Fruit fly (Drosophila melanogaster) whole organism, embryonic: ENCODE data around the gene dbr.

Source experiments
- Awh ChIP-seq: fragments of 200-800 bp; sonication (Bioruptor generic); IDR thresholded peaks from 2 replicates; pipeline ENCODE4, ENCODE4 v1.3.6; 2022; ENCODE audit warnings: missing biosample characterization, missing genetic modification characterization
- CG10959 ChIP-seq: fragments of 200-800 bp; sonication (Bioruptor generic); IDR thresholded peaks from 2 replicates; pipeline ENCODE4 v1.3.6; 2022; ENCODE audit warnings: missing biosample characterization, missing genetic modification characterization
- CG12659 ChIP-seq: fragments of 200-800 bp; sonication (Bioruptor generic); optimal IDR thresholded peaks from 3 replicates; lab custom pipeline; 2017; ENCODE audit warnings: mild to moderate bottlenecking, missing biosample characterization, missing genetic modification reagents, missing genetic modification characterization
- CG13624 ChIP-seq: fragments of 200-800 bp; sonication (Bioruptor generic); optimal IDR thresholded peaks from 2 replicates; lab custom pipeline; 2016; ENCODE audit warnings: missing biosample characterization, missing genetic modification characterization
- CG14965 ChIP-seq: fragments of 200-800 bp; sonication (Bioruptor generic); optimal IDR thresholded peaks from 2 replicates; lab custom pipeline; 2016; ENCODE audit warnings: missing biosample characterization, missing genetic modification characterization, borderline replicate concordance
- CG15601 ChIP-seq: fragments of 200-800 bp; sonication (Bioruptor generic); optimal IDR thresholded peaks from 3 replicates; lab custom pipeline; 2019; ENCODE audit warnings: missing biosample characterization, mild to moderate bottlenecking, missing genetic modification characterization, moderate library complexity
- CG16815 ChIP-seq: fragments of 200-800 bp; sonication (Bioruptor generic); optimal IDR thresholded peaks from 3 replicates; lab custom pipeline; 2017; ENCODE audit warnings: missing biosample characterization, mild to moderate bottlenecking, missing genetic modification characterization
- CG17361 ChIP-seq: fragments of 200-800 bp; sonication (Bioruptor generic); IDR thresholded peaks from 3 replicates; pipeline ENCODE4 v1.3.6; 2022; ENCODE audit warnings: missing biosample characterization, missing genetic modification characterization
- CG2678 ChIP-seq: fragments of 200-800 bp; sonication (Bioruptor generic); optimal IDR thresholded peaks from 3 replicates; lab custom pipeline; 2019; ENCODE audit warnings: missing biosample characterization, mild to moderate bottlenecking, missing genetic modification characterization, moderate library complexity
- CG33557 ChIP-seq: fragments of 200-800 bp; sonication (Bioruptor generic); optimal IDR thresholded peaks from 2 replicates; lab custom pipeline; 2019; ENCODE audit warnings: missing biosample characterization, mild to moderate bottlenecking, missing genetic modification characterization, moderate library complexity
- CG3726 ChIP-seq: fragments of 200-800 bp; sonication (Bioruptor generic); IDR thresholded peaks from 3 replicates; pipeline ENCODE4, ENCODE4 v1.3.6; 2022; ENCODE audit warnings: missing biosample characterization, missing genetic modification characterization
- CG4328 ChIP-seq: fragments of 200-800 bp; sonication (Bioruptor generic); optimal IDR thresholded peaks from 3 replicates; lab custom pipeline; 2017; ENCODE audit warnings: missing biosample characterization, missing genetic modification reagents, missing genetic modification characterization
- CG4730 ChIP-seq: fragments of 200-800 bp; sonication (Bioruptor generic); IDR thresholded peaks from 2 replicates; pipeline ENCODE4 v1.3.6; 2022; ENCODE audit warnings: missing biosample characterization, missing genetic modification characterization
- CG7786 ChIP-seq: fragments of 200-800 bp; sonication (Bioruptor generic); optimal IDR thresholded peaks from 2 replicates; lab custom pipeline; 2016; ENCODE audit warnings: missing biosample characterization, missing genetic modification characterization
- CkIIα-i1 ChIP-seq: fragments of 200-800 bp; sonication (Bioruptor generic); IDR thresholded peaks from 2 replicates; pipeline ENCODE4 v1.3.6; 2022; ENCODE audit warnings: missing biosample characterization, missing genetic modification characterization
- D ChIP-seq, 2 experiments: fragments of 200-800 bp in 1 of 2; fragments of >200 bp in 1 of 2; sonication (Bioruptor generic) in 1 of 2; optimal IDR thresholded peaks; 2 replicates in 1 of 2; 3 replicates in 1 of 2; lab custom pipeline; 2017; ENCODE audit warnings: mild to moderate bottlenecking in 1 of 2, missing biosample characterization in 1 of 2, missing genetic modification characterization in 1 of 2, missing genetic modification reagents in 1 of 2
- Dad ChIP-seq: fragments of 200-800 bp; sonication (Bioruptor generic); optimal IDR thresholded peaks from 3 replicates; lab custom pipeline; 2016; ENCODE audit warnings: missing biosample characterization, missing genetic modification characterization
- Doc3 ChIP-seq: fragments of 200-800 bp; sonication (Bioruptor generic); IDR thresholded peaks from 3 replicates; pipeline ENCODE4 v1.3.6; 2022; ENCODE audit warnings: missing biosample characterization, missing genetic modification characterization; ENCODE audit not compliant: partially characterized antibody
- ERR ChIP-seq: fragments of 200-800 bp; sonication (Bioruptor generic); optimal IDR thresholded peaks from 2 replicates; lab custom pipeline; 2016; ENCODE audit warnings: missing biosample characterization, missing genetic modification characterization
- Ets97D ChIP-seq: fragments of 200-800 bp; sonication (Bioruptor generic); optimal IDR thresholded peaks from 3 replicates; lab custom pipeline; 2016; ENCODE audit warnings: missing biosample characterization, missing genetic modification characterization
- H15 ChIP-seq: fragments of 200-800 bp; sonication (Bioruptor generic); IDR thresholded peaks from 3 replicates; pipeline ENCODE4 v1.3.6; 2022; ENCODE audit warnings: missing biosample characterization, missing genetic modification characterization
- HmgZ ChIP-seq: fragments of 200-800 bp; sonication (Bioruptor generic); optimal IDR thresholded peaks from 2 replicates; lab custom pipeline; 2018; ENCODE audit warnings: missing biosample characterization, mild to moderate bottlenecking, missing genetic modification characterization
- Jarid2 ChIP-seq: fragments of 200-800 bp; sonication (Bioruptor generic); optimal IDR thresholded peaks from 3 replicates; lab custom pipeline; 2017; ENCODE audit warnings: mild to moderate bottlenecking, missing biosample characterization, missing genetic modification reagents, missing genetic modification characterization
- Mad ChIP-seq: fragments of 200-800 bp; sonication (Bioruptor generic); optimal IDR thresholded peaks from 2 replicates; lab custom pipeline; 2016; ENCODE audit warnings: missing biosample characterization, missing genetic modification characterization
- NC2β ChIP-seq: fragments of 200-800 bp; sonication (Bioruptor generic); optimal IDR thresholded peaks from 2 replicates; lab custom pipeline; 2016; ENCODE audit warnings: missing biosample characterization, missing genetic modification characterization
- Poxn ChIP-seq: fragments of 200-800 bp; sonication (Bioruptor generic); IDR thresholded peaks from 2 replicates; pipeline ENCODE4 v1.3.6; 2022; ENCODE audit warnings: missing biosample characterization, missing genetic modification characterization
- Sox102F ChIP-seq: fragments of 200-800 bp; sonication (Bioruptor generic); optimal IDR thresholded peaks from 2 replicates; lab custom pipeline; 2018; ENCODE audit warnings: missing biosample characterization, mild to moderate bottlenecking, missing genetic modification characterization, moderate library complexity
- Sry-β ChIP-seq: fragments of 200-800 bp; sonication (Bioruptor generic); optimal IDR thresholded peaks from 2 replicates; lab custom pipeline; 2018; ENCODE audit warnings: missing biosample characterization, mild to moderate bottlenecking, missing genetic modification characterization, moderate library complexity
- Taf1 ChIP-seq: fragments of 200-800 bp; sonication (Bioruptor generic); IDR thresholded peaks from 2 replicates; pipeline ENCODE4 v1.3.6; 2022; ENCODE audit warnings: missing biosample characterization, missing genetic modification characterization
- Usf ChIP-seq: fragments of 200-800 bp; sonication (Bioruptor generic); optimal IDR thresholded peaks from 2 replicates; lab custom pipeline; 2017; ENCODE audit warnings: missing genotype, missing biosample characterization, missing genetic modification characterization
- ac ChIP-seq: fragments of 200-800 bp; sonication (Bioruptor generic); optimal IDR thresholded peaks from 3 replicates; lab custom pipeline; 2017; ENCODE audit warnings: missing biosample characterization, mild to moderate bottlenecking, missing genetic modification characterization
- ato ChIP-seq: fragments of 200-800 bp; sonication (Bioruptor generic); IDR thresholded peaks from 2 replicates; pipeline ENCODE4 v1.3.6; 2022; ENCODE audit warnings: missing biosample characterization, missing genetic modification characterization; ENCODE audit not compliant: partially characterized antibody
- bcd ChIP-seq: fragments of 200-800 bp; sonication (Bioruptor generic); optimal IDR thresholded peaks from 2 replicates; lab custom pipeline; 2017; ENCODE audit warnings: missing biosample characterization, mild to moderate bottlenecking, missing genetic modification characterization
- cas ChIP-seq: fragments of 200-800 bp; sonication (Bioruptor generic); IDR thresholded peaks from 2 replicates; pipeline ENCODE4 v1.3.6; 2022; ENCODE audit warnings: missing biosample characterization, missing genetic modification characterization
- cato ChIP-seq: fragments of 200-800 bp; sonication (Bioruptor generic); optimal IDR thresholded peaks from 2 replicates; lab custom pipeline; 2016; ENCODE audit warnings: missing biosample characterization, missing genetic modification characterization, borderline replicate concordance
- dan ChIP-seq: fragments of 200-800 bp; sonication (Bioruptor generic); IDR thresholded peaks from 2 replicates; pipeline ENCODE4 v1.3.6; 2022; ENCODE audit warnings: missing biosample characterization, missing genetic modification characterization
- dysf ChIP-seq: fragments of 200-800 bp; sonication (Bioruptor generic); IDR thresholded peaks from 3 replicates; pipeline ENCODE4 v1.3.6; 2022; ENCODE audit warnings: missing biosample characterization, missing genetic modification characterization
- en ChIP-seq: fragments of 200-800 bp; sonication (Bioruptor generic); optimal IDR thresholded peaks from 2 replicates; lab custom pipeline; 2016; ENCODE audit warnings: missing biosample characterization, missing genetic modification characterization
- gsb ChIP-seq: fragments of 200-800 bp; sonication (Bioruptor generic); IDR thresholded peaks from 2 replicates; pipeline ENCODE4 v1.3.6; 2022; ENCODE audit warnings: missing biosample characterization, missing genetic modification characterization
- jumu ChIP-seq: fragments of 200-800 bp; sonication (Bioruptor generic); optimal IDR thresholded peaks from 3 replicates; lab custom pipeline; 2016; ENCODE audit warnings: missing biosample characterization, missing genetic modification characterization
- klu ChIP-seq: fragments of 200-800 bp; sonication (Bioruptor generic); IDR thresholded peaks from 2 replicates; pipeline ENCODE4 v1.3.6; 2022; ENCODE audit warnings: missing biosample characterization, missing genetic modification characterization
- lab ChIP-seq: fragments of 200-800 bp; sonication (Bioruptor generic); optimal IDR thresholded peaks from 3 replicates; lab custom pipeline; 2017; ENCODE audit warnings: missing biosample characterization, missing genetic modification characterization, mild to moderate bottlenecking, moderate library complexity, missing genetic modification reagents
- oc ChIP-seq: fragments of 200-800 bp; sonication (Bioruptor generic); optimal IDR thresholded peaks from 2 replicates; lab custom pipeline; 2018; ENCODE audit warnings: missing biosample characterization, mild to moderate bottlenecking, missing genetic modification characterization, moderate library complexity
- pros ChIP-seq: fragments of 200-800 bp; sonication (Bioruptor generic); optimal IDR thresholded peaks from 3 replicates; lab custom pipeline; 2019; ENCODE audit warnings: missing biosample characterization, mild to moderate bottlenecking, missing genetic modification characterization, moderate library complexity
- sd ChIP-seq: fragments of 200-800 bp; sonication (Bioruptor generic); optimal IDR thresholded peaks from 3 replicates; lab custom pipeline; 2018; ENCODE audit warnings: missing biosample characterization, mild to moderate bottlenecking, missing genetic modification characterization, moderate library complexity
- sob ChIP-seq: fragments of 200-800 bp; sonication (Bioruptor generic); IDR thresholded peaks from 2 replicates; pipeline ENCODE4 v1.3.6; 2022; ENCODE audit warnings: missing biosample characterization, missing genetic modification characterization
- tin ChIP-seq: fragments of 200-800 bp; sonication (Bioruptor generic); optimal IDR thresholded peaks from 3 replicates; lab custom pipeline; 2016; ENCODE audit warnings: missing biosample characterization, missing genetic modification characterization
- tna ChIP-seq: fragments of 200-800 bp; sonication (Bioruptor generic); IDR thresholded peaks from 2 replicates; pipeline ENCODE4 v1.3.6; 2022; ENCODE audit warnings: missing biosample characterization, missing genetic modification characterization; ENCODE audit not compliant: partially characterized antibody
- usp ChIP-seq: fragments of >200 bp; optimal IDR thresholded peaks from 2 replicates; lab custom pipeline; 2017; ENCODE audit warnings: missing biosample characterization, missing genetic modification characterization

Gene dbr

dm6 chr2L:107476-108436 lies 41.5 kb downstream of the dbr start (continued):
- TF ChIP-seq Poxn (GFP tag; lab: Robert Waterston, UW) (no peak), D (optimal IDR thresholded peaks at IDR 0.05; lab: Kevin White, UChicago) (no peak), D (GFP tag; optimal IDR thresholded peaks at IDR 0.05; lab: Kevin White, UChicago) (no peak), sd (no peak), CkIIα-i1 (GFP tag; lab: Robert Waterston, UW) (no peak), HmgZ (tag; lab: Kevin White, UChicago) (no peak), NC2β (GFP tag; lab: Kevin White, UChicago) (no peak), tna (GFP tag; lab: Robert Waterston, UW) (no peak), ERR (GFP tag; lab: Kevin White, UChicago) (no peak), Sry-β (GFP tag; lab: Kevin White, UChicago) (peak; percentile 55), Mad (no peak), Dad (no peak), klu (GFP tag; lab: Robert Waterston, UW) (no peak), CG12659 (no peak), CG10959 (GFP tag; lab: Robert Waterston, UW) (no peak), lab (GFP tag; lab: Kevin White, UChicago) (no peak), cato (GFP tag; lab: Kevin White, UChicago) (no peak), CG4328 (GFP tag; lab: Kevin White, UChicago) (no peak), CG4730 (GFP tag; lab: Robert Waterston, UW) (no peak), sob (GFP tag; lab: Robert Waterston, UW) (peak; percentile 43; the same call in 1 of the 2 replicates), jumu (no peak), ato (no peak), Jarid2 (GFP tag; lab: Kevin White, UChicago) (peak; percentile 0), Doc3 (GFP tag; lab: Robert Waterston, UW) (no peak), ac (GFP tag; lab: Kevin White, UChicago) (no peak), CG15601 (tag; lab: Kevin White, UChicago) (peak; percentile 17), Sox102F (no peak), oc (tag; lab: Kevin White, UChicago) (no peak), CG3726 (GFP tag; lab: Robert Waterston, UW) (no peak), pros (GFP tag; lab: Kevin White, UChicago) (peak; percentile 82), cas (GFP tag; lab: Robert Waterston, UW) (0 out of 2 replicates have a peak, but pooled peaks have one; percentile 11), gsb (GFP tag; lab: Robert Waterston, UW) (no peak), CG16815 (no peak), H15 (GFP tag; lab: Robert Waterston, UW) (no peak), en (GFP tag; lab: Kevin White, UChicago) (peak; percentile 32), CG2678 (tag; lab: Kevin White, UChicago) (no peak), Ets97D (GFP tag; lab: Kevin White, UChicago) (peak; percentile 24), CG13624 (GFP tag; lab: Kevin White, UChicago) (peak; percentile 33), dan (no peak), CG17361 (GFP tag; lab: Robert Waterston, UW) (no peak), bcd (no peak), CG14965 (GFP tag; lab: Kevin White, UChicago) (no peak), Taf1 (GFP tag; lab: Robert Waterston, UW) (no peak), usp (GFP tag; lab: Kevin White, UChicago) (no peak), CG7786 (GFP tag; lab: Kevin White, UChicago) (no peak), tin (GFP tag; lab: Kevin White, UChicago) (no peak), CG33557 (GFP tag; lab: Kevin White, UChicago) (no peak), dysf (GFP tag; lab: Robert Waterston, UW) (no peak), Usf (no peak), Awh (GFP tag; lab: Robert Waterston, UW) (no peak)
